Worm (Caenorhabditis elegans): ENCODE data around the gene srg-21.

- TF ChIP-seq ama-1 (optimal IDR thresholded peaks at IDR 0.05): no peak
- no peak for TF ChIP-seq hmg-4 (GFP tag; optimal IDR thresholded peaks at IDR 0.05)
- TF ChIP-seq flt-1 (GFP tag; IDR thresholded peaks at IDR 0.05): no peak
- no peak for TF ChIP-seq hmbx-1 (tag; optimal IDR thresholded peaks at IDR 0.05)
- no peak for TF ChIP-seq sea-1 (GFP tag; conservative IDR thresholded peaks at IDR 0.05)
- TF ChIP-seq ceh-13 (GFP tag; optimal IDR thresholded peaks at IDR 0.05): no peak
- TF ChIP-seq tbx-37 (GFP tag; conservative IDR thresholded peaks at IDR 0.05): no peak
- TF ChIP-seq pes-1 (GFP tag; IDR thresholded peaks at IDR 0.05): no peak
- TF ChIP-seq scrt-1 (GFP tag; IDR thresholded peaks at IDR 0.05): no peak
- no peak for TF ChIP-seq ets-7 (tag; optimal IDR thresholded peaks at IDR 0.05)
- TF ChIP-seq tra-4 (tag; optimal IDR thresholded peaks at IDR 0.05): no peak
Measured at ce11 chrII:3113289-3113688, 22.1 kb upstream of the srg-21 start.
